Worm (Caenorhabditis elegans) whole organism, L1 larva: ENCODE results near the gene eif-3.D.
A peak's percentile ranks its signal among the peaks of the same experiment; 100 is the strongest.

Experiments
- C04F5.9 ChIP-seq: sonication (generic microtip); optimal IDR thresholded peaks from 2 replicates; lab custom pipeline; 2016; ENCODE audit warnings: missing genetic modification characterization, missing compliant biosample characterization
- C16A3.4 ChIP-seq: fragments of 150-350 bp; optimal IDR thresholded peaks from 2 replicates; lab custom pipeline; 2014; ENCODE audit warnings: missing biosample characterization, missing genetic modification characterization
- C34B4.2 ChIP-seq: sonication (generic microtip); optimal IDR thresholded peaks from 2 replicates; lab custom pipeline; 2017; ENCODE audit warnings: mild to moderate bottlenecking, missing genetic modification characterization, missing compliant biosample characterization
- F16B12.6 ChIP-seq: fragments of 150-350 bp; optimal IDR thresholded peaks from 2 replicates; lab custom pipeline; 2014; ENCODE audit warnings: missing biosample characterization, missing genetic modification characterization
- Y116A8C.19 ChIP-seq: sonication (generic microtip); optimal IDR thresholded peaks from 2 replicates; lab custom pipeline; 2016; ENCODE audit warnings: missing compliant biosample characterization, missing genetic modification characterization, borderline replicate concordance
- aha-1 ChIP-seq: fragments of 150-350 bp; optimal IDR thresholded peaks from 2 replicates; lab custom pipeline; 2014; ENCODE audit warnings: missing biosample characterization, missing genetic modification characterization
- alr-1 ChIP-seq: fragments of 200-800 bp; sonication (Bioruptor generic); optimal IDR thresholded peaks from 2 replicates; lab custom pipeline; 2018; ENCODE audit warnings: borderline replicate concordance, mild to moderate bottlenecking, missing genetic modification characterization, missing compliant biosample characterization
- aly-2 ChIP-seq: fragments of 150-350 bp; optimal IDR thresholded peaks from 2 replicates; lab custom pipeline; 2014; ENCODE audit warnings: missing biosample characterization, missing genetic modification characterization
- ama-1 ChIP-seq: fragments of 150-350 bp; optimal IDR thresholded peaks from 2 replicates; lab custom pipeline; 2014
- blmp-1 ChIP-seq: fragments of 150-350 bp; optimal IDR thresholded peaks from 2 replicates; lab custom pipeline; 2014; ENCODE audit warnings: missing biosample characterization, missing genetic modification characterization
- ceh-8 ChIP-seq: fragments of 200-800 bp; sonication (Bioruptor generic); optimal IDR thresholded peaks from 2 replicates; lab custom pipeline; 2018; ENCODE audit warnings: mild to moderate bottlenecking, missing genetic modification characterization, moderate library complexity, missing compliant biosample characterization
- ceh-82 ChIP-seq, 3 experiments: fragments of 150-350 bp in 1 of 3; sonication (generic microtip) in 2 of 3; optimal IDR thresholded peaks; 2 replicates each; lab custom pipeline; 2014 to 2017; ENCODE audit warnings: missing biosample characterization in 3 of 3, missing genetic modification characterization in 3 of 3
- ceh-90 ChIP-seq: sonication (generic microtip); optimal IDR thresholded peaks from 2 replicates; lab custom pipeline; 2016; ENCODE audit warnings: missing genetic modification characterization, missing compliant biosample characterization
- dpl-1 ChIP-seq, 3 experiments: fragments of 150-350 bp in 2 of 3; sonication (generic microtip) in 1 of 3; optimal IDR thresholded peaks; 2 replicates each; lab custom pipeline; 2014 to 2017; ENCODE audit warnings: missing biosample characterization in 3 of 3, missing genetic modification characterization in 3 of 3, missing genetic modification reagents in 3 of 3
- dsc-1 ChIP-seq: sonication (generic microtip); optimal IDR thresholded peaks from 2 replicates; lab custom pipeline; 2016; ENCODE audit warnings: mild to moderate bottlenecking, missing genetic modification characterization, missing compliant biosample characterization
- efl-1 ChIP-seq, 4 experiments: fragments of 150-350 bp; optimal IDR thresholded peaks in 3 of 4; peaks in 1 of 4; 1 replicate in 1 of 4; 2 replicates in 3 of 4; lab custom pipeline; 2014; ENCODE audit warnings: missing biosample characterization in 2 of 4, missing genetic modification characterization in 2 of 4, missing genetic modification reagents in 2 of 4
- efl-3 ChIP-seq: fragments of 200-800 bp; sonication (Bioruptor generic); optimal IDR thresholded peaks from 2 replicates; lab custom pipeline; 2018; ENCODE audit warnings: mild to moderate bottlenecking, missing genetic modification characterization, missing compliant biosample characterization
- egl-13 ChIP-seq: sonication (generic microtip); optimal IDR thresholded peaks from 2 replicates; lab custom pipeline; 2016; ENCODE audit warnings: missing genotype, missing genetic modification reagents, missing genetic modification characterization, missing compliant biosample characterization
- egl-27 ChIP-seq, 2 experiments: fragments of 150-350 bp in 1 of 2; sonication (generic microtip); optimal IDR thresholded peaks; 3 replicates each; lab custom pipeline; 2017 to 2018; ENCODE audit warnings: missing biosample characterization in 2 of 2, missing genetic modification characterization in 2 of 2, missing genetic modification reagents in 2 of 2
- fkh-10 ChIP-seq: sonication (generic microtip); optimal IDR thresholded peaks from 2 replicates; lab custom pipeline; 2017; ENCODE audit warnings: missing biosample characterization, missing genetic modification reagents, missing genetic modification characterization
- fkh-4 ChIP-seq: sonication (generic microtip); optimal IDR thresholded peaks from 2 replicates; lab custom pipeline; 2016; ENCODE audit warnings: missing compliant biosample characterization, missing genetic modification characterization, borderline replicate concordance
- fos-1 ChIP-seq: fragments of 150-350 bp; optimal IDR thresholded peaks from 2 replicates; lab custom pipeline; 2014; ENCODE audit warnings: missing biosample characterization, missing genetic modification characterization
- hlh-17 ChIP-seq: fragments of 200-800 bp; sonication (Bioruptor generic); optimal IDR thresholded peaks from 2 replicates; lab custom pipeline; 2018; ENCODE audit warnings: missing genetic modification characterization, mild to moderate bottlenecking, missing compliant biosample characterization, moderate library complexity, borderline replicate concordance
- irx-1 ChIP-seq: sonication (generic microtip); optimal IDR thresholded peaks from 2 replicates; lab custom pipeline; 2016; ENCODE audit warnings: missing genetic modification characterization, missing compliant biosample characterization
- isw-1 ChIP-seq: fragments of 200-800 bp; sonication (Bioruptor generic); IDR thresholded peaks from 2 replicates; pipeline ENCODE4 v1.3.6; 2022; ENCODE audit warnings: missing genetic modification characterization, missing compliant biosample characterization
- jun-1 ChIP-seq: fragments of 150-350 bp; optimal IDR thresholded peaks from 2 replicates; lab custom pipeline; 2014; ENCODE audit warnings: missing biosample characterization, missing genetic modification reagents, missing genetic modification characterization
- lin-13 ChIP-seq: fragments of 150-350 bp; optimal IDR thresholded peaks from 2 replicates; lab custom pipeline; 2014; ENCODE audit warnings: missing biosample characterization, missing genetic modification reagents, missing genetic modification characterization
- lin-15B ChIP-seq: fragments of 150-350 bp; sonication (generic microtip); optimal IDR thresholded peaks from 3 replicates; lab custom pipeline; 2014; ENCODE audit warnings: missing biosample characterization, missing genetic modification characterization
- lin-39 ChIP-seq: fragments of 150-350 bp; optimal IDR thresholded peaks from 2 replicates; lab custom pipeline; 2014; ENCODE audit warnings: missing biosample characterization, missing genetic modification reagents, missing genetic modification characterization
- lir-3 ChIP-seq: sonication (generic microtip); optimal IDR thresholded peaks from 2 replicates; lab custom pipeline; 2016; ENCODE audit warnings: mild to moderate bottlenecking, missing genetic modification characterization, moderate library complexity, missing compliant biosample characterization; ENCODE audit not compliant: poor library complexity
- mdl-1 ChIP-seq, 2 experiments: fragments of 150-350 bp; optimal IDR thresholded peaks; 2 replicates each; lab custom pipeline; 2014 to 2017; ENCODE audit warnings: missing biosample characterization in 2 of 2, missing genetic modification characterization in 2 of 2, inconsistent platforms in 1 of 2
- mep-1 ChIP-seq: fragments of 150-350 bp; optimal IDR thresholded peaks from 2 replicates; lab custom pipeline; 2014; ENCODE audit warnings: missing biosample characterization, missing genetic modification characterization
- nhr-20 ChIP-seq: sonication (generic microtip); optimal IDR thresholded peaks from 2 replicates; lab custom pipeline; 2016; ENCODE audit warnings: mild to moderate bottlenecking, missing genetic modification characterization, missing compliant biosample characterization
- nhr-237 ChIP-seq: fragments of 150-350 bp; optimal IDR thresholded peaks from 2 replicates; lab custom pipeline; 2014; ENCODE audit warnings: missing biosample characterization, missing genetic modification characterization
- nhr-28 ChIP-seq: fragments of 150-350 bp; optimal IDR thresholded peaks from 2 replicates; lab custom pipeline; 2014; ENCODE audit warnings: missing biosample characterization, missing genetic modification characterization
- nhr-71 ChIP-seq: sonication (generic microtip); optimal IDR thresholded peaks from 2 replicates; lab custom pipeline; 2016; ENCODE audit warnings: mild to moderate bottlenecking, missing genetic modification characterization, moderate library complexity, missing compliant biosample characterization
- nhr-76 ChIP-seq: sonication (generic microtip); optimal IDR thresholded peaks from 2 replicates; lab custom pipeline; 2017; ENCODE audit warnings: missing biosample characterization, missing genetic modification characterization
- nhr-84 ChIP-seq: sonication (generic microtip); optimal IDR thresholded peaks from 2 replicates; lab custom pipeline; 2017; ENCODE audit warnings: missing biosample characterization, missing genetic modification characterization
- nhr-85 ChIP-seq: sonication (generic microtip); peaks from one replicate; lab custom pipeline; 2016; ENCODE audit warnings: missing genetic modification characterization, inconsistent platforms, missing compliant biosample characterization
- nhr-90 ChIP-seq: sonication (generic microtip); optimal IDR thresholded peaks from 2 replicates; lab custom pipeline; 2016; ENCODE audit warnings: mild to moderate bottlenecking, missing genetic modification characterization, missing compliant biosample characterization; ENCODE audit not compliant: poor library complexity
- pag-3 ChIP-seq: sonication (generic microtip); optimal IDR thresholded peaks from 2 replicates; lab custom pipeline; 2017; ENCODE audit warnings: missing genetic modification characterization, mild to moderate bottlenecking, missing compliant biosample characterization, antibody characterized with exemption, borderline replicate concordance; ENCODE audit not compliant: insufficient read depth
- pax-3 ChIP-seq: fragments of 200-800 bp; sonication (Bioruptor generic); optimal IDR thresholded peaks from 2 replicates; lab custom pipeline; 2018; ENCODE audit warnings: mild to moderate bottlenecking, missing genetic modification characterization, moderate library complexity, missing compliant biosample characterization
- skn-1 ChIP-seq: fragments of 150-350 bp; optimal IDR thresholded peaks from 2 replicates; lab custom pipeline; 2014; ENCODE audit warnings: missing biosample characterization, missing genetic modification characterization
- sptf-1 ChIP-seq: fragments of 150-350 bp; optimal IDR thresholded peaks from 2 replicates; lab custom pipeline; 2014; ENCODE audit warnings: missing biosample characterization, missing genetic modification characterization
- sup-37 ChIP-seq: fragments of 200-800 bp; sonication (Bioruptor generic); optimal IDR thresholded peaks from 2 replicates; lab custom pipeline; 2018; ENCODE audit warnings: mild to moderate bottlenecking, missing genetic modification characterization, missing compliant biosample characterization
- swsn-7 ChIP-seq: sonication (generic microtip); optimal IDR thresholded peaks from 2 replicates; lab custom pipeline; 2016; ENCODE audit warnings: missing genetic modification characterization, missing compliant biosample characterization
- tbx-2 ChIP-seq: sonication (generic microtip); optimal IDR thresholded peaks from 2 replicates; lab custom pipeline; 2016; ENCODE audit warnings: missing genetic modification characterization, missing compliant biosample characterization
- unc-130 ChIP-seq: fragments of 150-350 bp; optimal IDR thresholded peaks from 2 replicates; lab custom pipeline; 2017; ENCODE audit warnings: missing biosample characterization, missing genetic modification characterization, inconsistent platforms
- unc-30 ChIP-seq: sonication (generic microtip); optimal IDR thresholded peaks from 2 replicates; lab custom pipeline; 2017; ENCODE audit warnings: missing biosample characterization, missing genetic modification characterization
- unc-62 ChIP-seq: fragments of 150-350 bp; optimal IDR thresholded peaks from 2 replicates; lab custom pipeline; 2014; ENCODE audit warnings: missing biosample characterization, missing genetic modification reagents, missing genetic modification characterization
- unc-86 ChIP-seq: sonication (generic microtip); optimal IDR thresholded peaks from 2 replicates; lab custom pipeline; 2016; ENCODE audit warnings: missing genetic modification characterization, missing compliant biosample characterization
- unc-98 ChIP-seq: fragments of 200-800 bp; sonication (Bioruptor generic); IDR thresholded peaks from 2 replicates; pipeline ENCODE4 v1.3.6; 2022; ENCODE audit warnings: missing genetic modification characterization, missing compliant biosample characterization
- vab-15 ChIP-seq: sonication (generic microtip); optimal IDR thresholded peaks from 2 replicates; lab custom pipeline; 2017; ENCODE audit warnings: missing genotype, mild to moderate bottlenecking, missing genetic modification characterization, missing compliant biosample characterization

eif-3.D gene

ce11 chrIII:8937571-8937970 is 33.8 kb downstream of the eif-3.D start (continued):
- TF ChIP-seq swsn-7 (tag; lab: Kevin White, UChicago) = peak; percentile 76
- peak; percentile 32 for TF ChIP-seq unc-130 (tag; lab: Kevin White, UChicago)
- no peak for TF ChIP-seq unc-98 (GFP tag; lab: Robert Waterston, UW)
- no peak for TF ChIP-seq unc-30
- TF ChIP-seq skn-1 = peak; percentile 72
- peak; percentile 27 to 74 (median 58) for TF ChIP-seq ceh-82 (tag; optimal IDR thresholded peaks at IDR 0.05; lab: Kevin White, UChicago)
- TF ChIP-seq nhr-237 (tag; lab: Kevin White, UChicago) = peak; percentile 18
- TF ChIP-seq sptf-1 (tag; lab: Kevin White, UChicago) = no peak
- TF ChIP-seq lin-15B (tag; lab: Kevin White, UChicago) = no peak
- no peak for TF ChIP-seq unc-62 (GFP tag; lab: Kevin White, UChicago)
- TF ChIP-seq F16B12.6 (tag; lab: Kevin White, UChicago) = peak; percentile 38
- peak; percentile 60 for TF ChIP-seq irx-1 (tag; lab: Kevin White, UChicago)
- TF ChIP-seq nhr-90 = peak; percentile 65
- TF ChIP-seq ceh-8 (GFP tag; lab: Kevin White, UChicago) = peak; percentile 9
- no peak for TF ChIP-seq aha-1 (tag; lab: Kevin White, UChicago)
- TF ChIP-seq C04F5.9 = peak; percentile 46
- TF ChIP-seq Y116A8C.19 (tag; lab: Kevin White, UChicago) = no peak
- peak; percentile 35 for TF ChIP-seq isw-1 (GFP tag; lab: Robert Waterston, UW)
- TF ChIP-seq fkh-4 (tag; lab: Kevin White, UChicago) = no peak
- no peak for TF ChIP-seq alr-1
- peak; percentile 12 for TF ChIP-seq blmp-1 (tag; lab: Kevin White, UChicago)
- peak; percentile 49 for TF ChIP-seq lir-3 (tag; lab: Kevin White, UChicago)
- TF ChIP-seq nhr-28 (tag; lab: Kevin White, UChicago) = no peak
- no peak for TF ChIP-seq hlh-17 (GFP tag; lab: Kevin White, UChicago)
- TF ChIP-seq nhr-85 (tag; lab: Kevin White, UChicago) = peak; percentile 7
- no peak for TF ChIP-seq C34B4.2 (tag; lab: Kevin White, UChicago)
- no peak for TF ChIP-seq ceh-90
- peak; percentile 36 for TF ChIP-seq jun-1 (tag; lab: Kevin White, UChicago)
- TF ChIP-seq tbx-2 (tag; lab: Kevin White, UChicago) = peak; percentile 73
- TF ChIP-seq egl-13 (tag; lab: Kevin White, UChicago) = peak; percentile 57
- peak; percentile 16 for TF ChIP-seq fos-1 (tag; lab: Kevin White, UChicago)
- peak; percentile 38 to 68 (median 60) for TF ChIP-seq dpl-1 (GFP tag; optimal IDR thresholded peaks at IDR 0.05; lab: Kevin White, UChicago)
- TF ChIP-seq mdl-1 (tag; optimal IDR thresholded peaks at IDR 0.05; lab: Kevin White, UChicago) = peak in 1 of 2 experiments; percentile 82
- TF ChIP-seq efl-1 (optimal IDR thresholded peaks at IDR 0.05; lab: Kevin White, UChicago) = peak; percentile 55 to 71
- peak; percentile 47 to 97 for TF ChIP-seq efl-1 (GFP tag; optimal IDR thresholded peaks at IDR 0.05 in 1 of 2; lab: Kevin White, UChicago)
- TF ChIP-seq lin-13 (GFP tag; lab: Kevin White, UChicago) = peak; percentile 76
- peak; percentile 83 for TF ChIP-seq nhr-71 (tag; lab: Kevin White, UChicago)
- TF ChIP-seq pax-3 (tag; lab: Kevin White, UChicago) = peak; percentile 33
- peak; percentile 79 for TF ChIP-seq nhr-20 (tag; lab: Kevin White, UChicago)
- TF ChIP-seq nhr-76 = no peak
- TF ChIP-seq ama-1 = no peak
- TF ChIP-seq fkh-10 (GFP tag; lab: Kevin White, UChicago) = no peak
- TF ChIP-seq mep-1 (tag; lab: Kevin White, UChicago) = peak; percentile 83
- no peak for TF ChIP-seq lin-39
- TF ChIP-seq nhr-84 (tag; lab: Kevin White, UChicago) = no peak
- TF ChIP-seq aly-2 = peak; percentile 27
- no peak for TF ChIP-seq sup-37
- no peak for TF ChIP-seq egl-27 (tag; optimal IDR thresholded peaks at IDR 0.05; lab: Kevin White, UChicago)
- TF ChIP-seq unc-86 (tag; lab: Kevin White, UChicago) = peak; percentile 61
- TF ChIP-seq efl-3 (GFP tag; lab: Kevin White, UChicago) = no peak
- peak; percentile 65 for TF ChIP-seq dsc-1 (tag; lab: Kevin White, UChicago)
- TF ChIP-seq C16A3.4 (tag; lab: Kevin White, UChicago) = peak; percentile 78
- no peak for TF ChIP-seq vab-15 (tag; lab: Kevin White, UChicago)
- TF ChIP-seq pag-3 (tag; lab: Kevin White, UChicago) = peak; percentile 68
